Fruit fly (Drosophila melanogaster): ENCODE results near the gene rdgC.

The rdgC gene

DNA sequence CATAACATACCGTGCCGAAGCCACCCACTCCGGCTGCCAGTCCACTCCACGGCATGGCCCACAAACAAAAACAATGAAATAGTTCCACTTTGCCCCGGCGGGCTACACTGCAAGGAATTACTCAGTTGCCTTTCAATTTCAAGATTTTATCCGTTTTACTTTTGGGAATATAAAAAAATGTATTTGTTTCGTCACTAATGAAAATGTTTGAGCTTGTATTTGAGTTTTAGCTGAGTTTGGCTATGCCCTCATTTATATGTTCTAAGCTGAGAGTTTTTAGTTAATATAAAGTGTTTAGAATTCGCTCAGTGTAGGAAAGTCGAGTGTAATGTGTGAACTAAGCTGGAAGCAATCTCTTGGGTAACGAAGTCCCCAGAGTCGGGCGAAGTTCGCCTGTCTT, 28.7 kb downstream of the rdgC start (continued):
- TF ChIP-seq CG32006 (GFP tag; optimal IDR thresholded peaks at IDR 0.05) (peak; percentile 69), Sox102F (GFP tag; optimal IDR thresholded peaks at IDR 0.05) (no peak), CG11294 (GFP tag; IDR thresholded peaks at IDR 0.05) (no peak), dsx (GFP tag; optimal IDR thresholded peaks at IDR 0.05; ENCODE audit: poor library complexity, severe bottlenecking) (no peak), CG6808 (GFP tag; optimal IDR thresholded peaks at IDR 0.05) (peak; percentile 21), CG6854 (GFP tag; optimal IDR thresholded peaks at IDR 0.05) (no peak)

DNA sequence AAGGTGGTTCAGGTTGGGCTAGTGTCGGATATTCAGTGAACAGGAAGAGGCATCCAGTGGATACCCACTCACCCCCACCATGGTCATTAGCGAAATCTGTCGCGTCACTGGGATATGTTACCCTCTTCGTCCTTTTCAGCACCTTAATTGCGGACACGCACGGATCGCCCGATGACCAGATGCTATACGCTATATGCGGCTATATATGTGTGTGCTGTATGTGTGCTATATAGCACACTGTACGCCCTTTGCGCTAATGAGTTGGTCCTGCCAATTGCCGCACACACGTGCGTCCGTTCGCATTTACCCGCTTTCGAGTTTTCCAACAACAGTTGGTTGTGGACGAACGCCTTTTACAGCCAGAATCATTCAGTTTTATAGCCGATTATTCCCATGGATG, 33.4 kb downstream of the rdgC start:
- TF ChIP-seq Sox14 (GFP tag; optimal IDR thresholded peaks at IDR 0.05) (no peak), OdsH (GFP tag; optimal IDR thresholded peaks at IDR 0.05) (no peak), fd59A (GFP tag; optimal IDR thresholded peaks at IDR 0.05) (no peak), CG31627 (GFP tag; optimal IDR thresholded peaks at IDR 0.05) (no peak), Gug (GFP tag; IDR thresholded peaks at IDR 0.05) (no peak), pdm3 (GFP tag; optimal IDR thresholded peaks at IDR 0.05) (no peak), Eip93F (GFP tag; optimal IDR thresholded peaks at IDR 0.05) (no peak), CG34406 (GFP tag; optimal IDR thresholded peaks at IDR 0.05) (no peak), Ets21C (GFP tag; optimal IDR thresholded peaks at IDR 0.05) (no peak), CG6808 (GFP tag; optimal IDR thresholded peaks at IDR 0.05) (no peak), CG7368 (GFP tag; optimal IDR thresholded peaks at IDR 0.05) (no peak), CG3919 (GFP tag; optimal IDR thresholded peaks at IDR 0.05) (no peak)

DNA sequence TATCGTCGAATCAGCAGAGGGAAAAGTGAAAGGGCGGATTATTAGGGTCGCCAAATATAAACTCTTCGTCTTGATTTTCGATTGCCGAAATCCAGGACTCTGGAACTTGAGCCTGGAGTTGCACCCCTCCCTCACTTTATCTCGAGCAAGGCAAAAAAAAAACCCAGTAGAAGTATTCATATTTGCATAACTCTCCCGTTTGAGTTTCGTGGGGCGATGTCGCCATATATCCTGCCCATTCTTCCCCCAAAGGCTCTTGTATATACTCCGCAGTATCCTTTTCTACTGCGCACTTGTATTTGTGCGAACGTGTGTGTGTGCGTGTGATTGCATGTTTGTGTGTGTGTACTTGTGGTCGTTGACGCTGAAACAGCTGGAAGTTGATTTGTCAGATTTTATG, 39.2 kb downstream of the rdgC start:
- no peak for TF ChIP-seq Ets21C (GFP tag; optimal IDR thresholded peaks at IDR 0.05)
- peak; percentile 5 for TF ChIP-seq Eip78C (GFP tag)

DNA sequence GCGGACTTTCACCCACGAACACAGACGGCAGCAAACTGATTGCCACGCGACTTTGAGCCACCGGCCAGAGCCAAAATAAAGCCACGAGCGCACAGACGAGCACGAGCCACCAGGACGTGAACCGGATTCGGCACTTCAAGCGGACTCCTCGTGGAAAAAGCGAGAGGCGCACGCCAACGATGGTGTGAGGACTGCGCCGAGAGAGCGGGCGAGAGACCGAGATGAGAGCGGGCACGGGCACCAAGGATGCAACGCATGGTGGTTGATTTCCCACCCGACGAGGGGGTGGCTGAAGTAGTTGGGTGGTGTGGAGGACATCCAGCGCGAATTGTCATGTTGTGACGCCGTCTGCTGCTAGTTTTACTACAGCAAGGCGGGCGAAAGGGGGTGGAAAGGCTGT, 47.2 kb downstream of the rdgC start, which contains the start of gene gogo:
gogo (minus strand) TSS at position 39 of the 400 bp plus-strand sequence.
- TF ChIP-seq CG7368 (GFP tag; optimal IDR thresholded peaks at IDR 0.05) (peak; percentile 28), Blimp-1 (GFP tag; optimal IDR thresholded peaks at IDR 0.05) (no peak)

DNA sequence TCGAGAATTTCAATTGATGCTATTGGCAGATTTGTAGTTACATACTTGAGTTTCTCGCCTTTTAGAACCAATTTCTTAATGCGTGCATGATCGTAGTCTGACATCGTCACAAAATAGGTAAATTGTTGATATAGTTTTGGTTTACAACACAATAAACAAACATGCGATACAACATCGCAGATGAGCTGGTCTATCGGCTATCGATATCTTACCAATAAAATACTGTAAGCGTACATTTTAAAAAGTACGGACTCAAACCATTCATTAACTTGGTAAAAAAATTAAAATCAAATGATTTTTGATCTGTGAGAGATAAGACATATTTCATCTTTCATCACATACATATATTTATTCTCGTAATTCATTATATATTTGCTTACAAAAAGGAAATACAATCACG, 48.9 kb downstream of the rdgC start, which contains the start of gene FRG1:
FRG1 (minus strand) TSS at position 175 of the 400 bp plus-strand sequence.
- TF ChIP-seq dsx (GFP tag; optimal IDR thresholded peaks at IDR 0.05; ENCODE audit: poor library complexity, severe bottlenecking) (no peak), CG8632 (GFP tag; optimal IDR thresholded peaks at IDR 0.05) (no peak), CG6792 (GFP tag; optimal IDR thresholded peaks at IDR 0.05) (no peak), Hr38 (GFP tag; optimal IDR thresholded peaks at IDR 0.05) (no peak), Eip75B (GFP tag; optimal IDR thresholded peaks at IDR 0.05) (no peak), CG31627 (GFP tag; optimal IDR thresholded peaks at IDR 0.05) (no peak)

dm6 chr3L:20299110-20299509, 51.2 kb downstream of the rdgC start, which contains the start of gene SCCRO4:
TSS of gene SCCRO4 (plus strand) at chr3L:20299410.
- TF ChIP-seq salr (GFP tag; optimal IDR thresholded peaks at IDR 0.05) (no peak), CG6792 (GFP tag; optimal IDR thresholded peaks at IDR 0.05) (no peak), CG8319 (GFP tag; optimal IDR thresholded peaks at IDR 0.05) (no peak), cyc (GFP tag; optimal IDR thresholded peaks at IDR 0.05) (no peak), CG8632 (GFP tag; optimal IDR thresholded peaks at IDR 0.05) (no peak), lz (GFP tag; optimal IDR thresholded peaks at IDR 0.05) (no peak), fd85E (GFP tag; optimal IDR thresholded peaks at IDR 0.05) (no peak), Sox102F (GFP tag; optimal IDR thresholded peaks at IDR 0.05) (no peak), CG7368 (GFP tag; optimal IDR thresholded peaks at IDR 0.05) (no peak), CG32006 (GFP tag; optimal IDR thresholded peaks at IDR 0.05) (no peak), Hr38 (GFP tag; optimal IDR thresholded peaks at IDR 0.05) (no peak), eg (GFP tag; IDR thresholded peaks at IDR 0.05) (no peak), CG9139 (GFP tag; optimal IDR thresholded peaks at IDR 0.05) (no peak), Hr4 (GFP tag; optimal IDR thresholded peaks at IDR 0.05) (no peak)
